Worm (Caenorhabditis elegans) whole organism, mixed stage, embryonic: ENCODE results near the gene T26H10.2.

Experiments used
- M03D4.4 ChIP-seq: sonication (generic microtip); optimal IDR thresholded peaks from 2 replicates; lab custom pipeline; 2017; ENCODE audit warnings: mild to moderate bottlenecking, missing genetic modification characterization, missing compliant biosample characterization
- bed-3 ChIP-seq: fragments of 200-800 bp; sonication (Bioruptor generic); optimal IDR thresholded peaks from 3 replicates; lab custom pipeline; 2018; ENCODE audit warnings: mild to moderate bottlenecking, missing genetic modification characterization, moderate library complexity, missing compliant biosample characterization
- blmp-1 ChIP-seq: fragments of 150-350 bp; optimal IDR thresholded peaks from 2 replicates; lab custom pipeline; 2014; ENCODE audit warnings: missing biosample characterization, missing genetic modification characterization
- ceh-39 ChIP-seq: fragments of 150-350 bp; optimal IDR thresholded peaks from 2 replicates; lab custom pipeline; 2014; ENCODE audit warnings: missing biosample characterization, missing genetic modification characterization
- ceh-43 ChIP-seq: fragments of 200-800 bp; sonication (Bioruptor generic); optimal IDR thresholded peaks from 2 replicates; lab custom pipeline; 2018; ENCODE audit warnings: mild to moderate bottlenecking, missing genetic modification characterization, moderate library complexity, missing compliant biosample characterization
- ceh-83 ChIP-seq: fragments of 200-800 bp; sonication (Bioruptor generic); optimal IDR thresholded peaks from 2 replicates; lab custom pipeline; 2018; ENCODE audit warnings: mild to moderate bottlenecking, missing genetic modification characterization, missing compliant biosample characterization
- ces-1 ChIP-seq: fragments of 150-350 bp; optimal IDR thresholded peaks from 2 replicates; lab custom pipeline; 2014; ENCODE audit warnings: missing biosample characterization, missing genetic modification reagents, missing genetic modification characterization
- cnd-1 ChIP-seq: fragments of 200-800 bp; sonication (Bioruptor generic); optimal IDR thresholded peaks from 2 replicates; lab custom pipeline; 2018; ENCODE audit warnings: mild to moderate bottlenecking, missing genetic modification characterization, missing compliant biosample characterization
- drap-1 ChIP-seq: fragments of 200-800 bp; sonication (Bioruptor generic); optimal IDR thresholded peaks from 3 replicates; lab custom pipeline; 2018; ENCODE audit warnings: mild to moderate bottlenecking, missing genetic modification characterization, missing compliant biosample characterization
- elt-1 ChIP-seq: sonication (generic microtip); optimal IDR thresholded peaks from 2 replicates; lab custom pipeline; 2017; ENCODE audit warnings: missing genetic modification characterization, mild to moderate bottlenecking, missing compliant biosample characterization, antibody characterized with exemption, moderate library complexity, borderline replicate concordance; ENCODE audit not compliant: insufficient read depth
- elt-3 ChIP-seq: fragments of 150-350 bp; optimal IDR thresholded peaks from 2 replicates; lab custom pipeline; 2014; ENCODE audit warnings: missing biosample characterization, missing genetic modification characterization
- ham-2 ChIP-seq: fragments of 200-800 bp; sonication (Bioruptor generic); optimal IDR thresholded peaks from 2 replicates; lab custom pipeline; 2018; ENCODE audit warnings: mild to moderate bottlenecking, missing genetic modification characterization, missing compliant biosample characterization
- hlh-1 ChIP-seq: fragments of 150-350 bp; optimal IDR thresholded peaks from 2 replicates; lab custom pipeline; 2014; ENCODE audit warnings: missing biosample characterization, missing genetic modification reagents, missing genetic modification characterization
- lin-13 ChIP-seq: fragments of 150-350 bp; optimal IDR thresholded peaks from 2 replicates; lab custom pipeline; 2014; ENCODE audit warnings: missing biosample characterization, missing genetic modification characterization
- lin-32 ChIP-seq: fragments of 200-800 bp; sonication (Bioruptor generic); optimal IDR thresholded peaks from 2 replicates; lab custom pipeline; 2018; ENCODE audit warnings: mild to moderate bottlenecking, missing genetic modification characterization, missing compliant biosample characterization
- lsy-2 ChIP-seq: fragments of 150-350 bp; optimal IDR thresholded peaks from 2 replicates; lab custom pipeline; 2014; ENCODE audit warnings: missing biosample characterization, missing genetic modification characterization
- mab-5 ChIP-seq: fragments of 150-350 bp; optimal IDR thresholded peaks from 2 replicates; lab custom pipeline; 2014; ENCODE audit warnings: missing biosample characterization, missing genetic modification characterization
- mep-1 ChIP-seq: fragments of 150-350 bp; optimal IDR thresholded peaks from 2 replicates; lab custom pipeline; 2017; ENCODE audit warnings: missing biosample characterization, missing genetic modification reagents, missing genetic modification characterization, inconsistent platforms
- mls-2 ChIP-seq: sonication (generic microtip); optimal IDR thresholded peaks from 2 replicates; lab custom pipeline; 2016; ENCODE audit warnings: mild to moderate bottlenecking, missing genetic modification characterization, moderate library complexity, missing compliant biosample characterization
- nhr-12 ChIP-seq: fragments of 150-350 bp; optimal IDR thresholded peaks from 2 replicates; lab custom pipeline; 2014; ENCODE audit warnings: missing biosample characterization, missing genetic modification characterization
- nhr-2 ChIP-seq: fragments of 150-350 bp; optimal IDR thresholded peaks from 2 replicates; lab custom pipeline; 2014; ENCODE audit warnings: missing biosample characterization, missing genetic modification characterization
- nhr-237 ChIP-seq: fragments of 150-350 bp; optimal IDR thresholded peaks from 2 replicates; lab custom pipeline; 2014; ENCODE audit warnings: missing biosample characterization, missing genetic modification characterization
- nhr-28 ChIP-seq: fragments of 150-350 bp; optimal IDR thresholded peaks from 2 replicates; lab custom pipeline; 2014; ENCODE audit warnings: missing biosample characterization, missing genetic modification characterization
- nhr-76 ChIP-seq: sonication (generic microtip); optimal IDR thresholded peaks from 2 replicates; lab custom pipeline; 2017; ENCODE audit warnings: missing biosample characterization, missing genetic modification characterization
- pha-4 ChIP-seq: fragments of 150-350 bp; optimal IDR thresholded peaks from 2 replicates; lab custom pipeline; 2018; ENCODE audit warnings: missing biosample characterization, missing genetic modification reagents, missing genetic modification characterization
- sem-2 ChIP-seq: fragments of 200-800 bp; sonication (Bioruptor generic); optimal IDR thresholded peaks from 2 replicates; lab custom pipeline; 2018; ENCODE audit warnings: mild to moderate bottlenecking, missing genetic modification characterization, missing compliant biosample characterization
- snpc-4 ChIP-seq: fragments of 150-350 bp; optimal IDR thresholded peaks from 2 replicates; lab custom pipeline; 2014; ENCODE audit warnings: missing biosample characterization, missing genetic modification characterization
- sptf-1 ChIP-seq: sonication (generic microtip); optimal IDR thresholded peaks from 2 replicates; lab custom pipeline; 2017; ENCODE audit warnings: mild to moderate bottlenecking, missing genetic modification characterization, moderate library complexity, missing compliant biosample characterization
- unc-120 ChIP-seq: sonication (generic microtip); optimal IDR thresholded peaks from 2 replicates; lab custom pipeline; 2017; ENCODE audit warnings: missing genetic modification characterization, missing compliant biosample characterization; ENCODE audit not compliant: poor library complexity, severe bottlenecking
- unc-39 ChIP-seq: fragments of 150-350 bp; optimal IDR thresholded peaks from 2 replicates; lab custom pipeline; 2014; ENCODE audit warnings: missing biosample characterization, missing genetic modification characterization
- zip-8 ChIP-seq: fragments of 150-350 bp; optimal IDR thresholded peaks from 2 replicates; lab custom pipeline; 2014; ENCODE audit warnings: missing biosample characterization, missing genetic modification characterization

The T26H10.2 gene

DNA sequence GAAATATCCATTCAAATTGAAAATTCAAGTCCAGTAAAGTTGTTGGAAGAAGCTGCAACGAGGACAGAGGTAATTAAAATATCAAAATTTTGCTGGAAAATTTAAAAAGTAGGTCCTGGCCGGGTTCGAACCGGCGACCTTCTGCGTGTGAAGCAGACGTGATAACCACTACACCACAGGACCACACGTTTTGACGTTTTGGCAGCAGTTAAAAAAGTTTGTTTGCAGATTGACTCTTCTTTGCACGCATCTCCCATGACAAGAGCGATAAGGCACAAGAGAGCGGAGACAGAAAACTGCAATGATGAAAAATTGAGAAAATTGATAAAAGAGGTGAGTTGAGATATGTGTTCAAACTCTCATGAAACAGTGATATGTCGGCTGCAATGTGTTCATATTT is 12.3 kb downstream of the T26H10.2 start:
- no peak for TF ChIP-seq lsy-2
- TF ChIP-seq M03D4.4, result no peak
- TF ChIP-seq ham-2 (GFP tag; lab: Kevin White, UChicago), result no peak
- TF ChIP-seq unc-39 (tag; lab: Kevin White, UChicago), result no peak
- TF ChIP-seq drap-1 (GFP tag; lab: Kevin White, UChicago), result no peak
- TF ChIP-seq zip-8 (tag; lab: Kevin White, UChicago), result no peak
- TF ChIP-seq ceh-43, result no peak
- no peak for TF ChIP-seq elt-1 (tag; lab: Kevin White, UChicago)
- no peak for TF ChIP-seq bed-3 (GFP tag; lab: Kevin White, UChicago)
- TF ChIP-seq lin-13 (tag; lab: Kevin White, UChicago), result no peak
- no peak for TF ChIP-seq nhr-76
- TF ChIP-seq sem-2 (GFP tag; lab: Kevin White, UChicago), result no peak
- no peak for TF ChIP-seq mep-1
- TF ChIP-seq pha-4 (tag; lab: Kevin White, UChicago), result no peak
- no peak for TF ChIP-seq lin-32
- no peak for TF ChIP-seq nhr-28 (tag; lab: Kevin White, UChicago)
- TF ChIP-seq ces-1, result no peak
- TF ChIP-seq snpc-4, result no peak
- TF ChIP-seq cnd-1 (tag; lab: Kevin White, UChicago), result no peak
- no peak for TF ChIP-seq ceh-83 (GFP tag; lab: Kevin White, UChicago)

DNA sequence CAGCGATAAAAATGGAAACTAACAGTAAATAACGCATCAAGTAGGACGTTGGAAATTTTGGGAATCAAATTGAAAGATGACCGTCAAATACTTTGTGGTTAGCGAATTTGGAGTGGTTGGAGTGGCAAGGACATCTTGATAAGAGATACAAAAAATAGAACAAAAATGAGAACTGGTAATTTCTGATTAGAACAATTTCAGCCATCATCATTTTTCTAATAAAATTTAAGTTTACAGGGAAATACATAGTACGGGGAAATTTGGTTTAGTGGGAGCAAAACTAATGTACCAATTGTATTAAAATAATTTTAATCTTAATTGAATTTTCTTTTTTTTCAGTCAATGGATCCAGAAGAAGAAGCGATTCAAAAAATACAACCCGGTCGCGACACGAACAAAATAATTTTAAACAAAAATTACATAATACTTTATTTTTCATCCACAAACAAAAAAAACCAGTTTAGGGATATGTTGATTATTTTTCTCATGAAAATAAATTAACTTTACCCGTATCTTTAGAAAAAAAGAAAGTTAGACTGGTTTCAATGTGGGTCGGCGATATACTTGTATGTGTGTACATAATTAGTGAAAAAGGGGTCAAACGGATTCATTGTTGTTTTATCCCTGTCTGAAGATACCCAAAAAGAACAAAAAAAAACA is 13.4 kb downstream of the T26H10.2 start, which contains the start of the genes K03B8.8 and grl-3:
K03B8.8 (minus strand) TSS at position 101 of the 660 bp plus-strand sequence.
grl-3 (plus strand) TSS at position 610 of the 660 bp plus-strand sequence.
- no peak for TF ChIP-seq lsy-2
- TF ChIP-seq ham-2 (GFP tag; lab: Kevin White, UChicago), result no peak
- TF ChIP-seq ces-1, result no peak
- TF ChIP-seq lin-32, result no peak
- TF ChIP-seq ceh-39 (tag; lab: Kevin White, UChicago), result no peak
- no peak for TF ChIP-seq hlh-1 (tag; lab: Kevin White, UChicago)
- TF ChIP-seq sptf-1 (tag; lab: Kevin White, UChicago), result no peak
- TF ChIP-seq elt-3 (tag; lab: Kevin White, UChicago), result no peak
- no peak for TF ChIP-seq sem-2 (GFP tag; lab: Kevin White, UChicago)
- TF ChIP-seq cnd-1 (tag; lab: Kevin White, UChicago), result no peak
- no peak for TF ChIP-seq nhr-237
- no peak for TF ChIP-seq nhr-2 (tag; lab: Kevin White, UChicago)
- TF ChIP-seq blmp-1, result no peak
- no peak for TF ChIP-seq nhr-76

DNA sequence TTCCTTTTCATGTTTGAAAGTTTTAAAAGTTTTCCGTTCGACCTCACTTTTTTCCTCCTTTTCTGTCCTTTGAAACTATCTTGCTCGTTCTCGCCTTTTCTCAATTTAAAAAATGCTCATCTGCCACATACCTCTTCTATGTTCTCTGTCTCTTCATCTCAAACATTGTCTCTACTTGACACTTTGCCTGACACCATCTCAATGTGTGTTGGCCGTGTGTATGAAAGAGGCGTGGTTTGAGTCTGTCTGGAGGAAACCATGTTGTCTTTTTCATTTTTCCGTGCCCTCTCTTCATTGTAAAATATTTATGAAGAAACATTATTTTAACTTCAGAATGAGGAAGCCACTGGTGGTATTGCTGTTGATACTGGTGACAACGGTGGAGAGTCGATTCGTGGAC is 17.2 kb downstream of the T26H10.2 start, which contains the start of gene K03B8.6:
K03B8.6 (plus strand) TSS at position 334 of the 400 bp plus-strand sequence.
- TF ChIP-seq sptf-1 (tag; lab: Kevin White, UChicago), result no peak
- no peak for TF ChIP-seq hlh-1 (tag; lab: Kevin White, UChicago)
- no peak for TF ChIP-seq zip-8 (tag; lab: Kevin White, UChicago)
- no peak for TF ChIP-seq mls-2

DNA sequence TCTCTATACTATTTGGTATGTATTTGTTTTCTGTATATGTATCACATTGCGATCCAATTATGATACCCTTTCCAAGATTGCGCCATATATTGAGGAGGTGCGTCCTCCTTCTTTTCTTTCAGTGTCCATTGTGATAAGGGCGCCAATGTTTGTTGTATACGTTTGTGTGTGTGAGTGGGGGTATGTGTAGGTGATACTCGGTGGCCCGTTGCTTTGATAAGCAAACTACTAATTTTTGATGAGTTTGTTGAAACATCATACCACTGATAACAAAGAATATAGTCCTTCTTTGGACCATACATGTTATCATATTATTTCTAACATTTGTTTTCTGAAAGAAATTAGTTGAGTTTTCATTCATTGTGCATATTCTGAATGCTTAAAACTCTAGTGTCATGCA is 20.8 kb downstream of the T26H10.2 start:
- TF ChIP-seq zip-8 (tag; lab: Kevin White, UChicago) (no peak), elt-3 (tag; lab: Kevin White, UChicago) (no peak), ceh-83 (GFP tag; lab: Kevin White, UChicago) (no peak), ceh-39 (tag; lab: Kevin White, UChicago) (no peak), unc-39 (tag; lab: Kevin White, UChicago) (no peak), sem-2 (GFP tag; lab: Kevin White, UChicago) (no peak), sptf-1 (tag; lab: Kevin White, UChicago) (no peak)

DNA sequence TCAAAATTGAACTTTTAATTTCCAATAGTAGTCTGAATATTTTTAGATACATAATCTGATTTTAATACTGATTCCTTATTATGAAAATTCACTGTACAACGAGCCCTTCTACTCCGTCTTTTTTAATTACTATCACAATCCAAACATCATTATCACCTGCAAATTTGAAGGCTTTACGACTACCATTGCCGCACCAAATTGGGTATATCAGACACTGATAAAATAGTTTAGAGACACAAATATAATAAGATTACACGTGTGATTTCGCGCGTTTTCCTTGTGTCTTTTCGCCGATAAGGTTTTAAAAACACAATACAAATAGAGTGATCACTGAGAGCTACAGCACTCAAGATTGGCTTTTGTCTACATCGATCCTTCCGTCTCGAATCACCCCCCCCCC is 21.4 kb downstream of the T26H10.2 start:
- TF ChIP-seq ham-2 (GFP tag; lab: Kevin White, UChicago) (no peak), zip-8 (tag; lab: Kevin White, UChicago) (no peak), nhr-28 (tag; lab: Kevin White, UChicago) (no peak), elt-3 (tag; lab: Kevin White, UChicago) (no peak), sptf-1 (tag; lab: Kevin White, UChicago) (no peak), lin-13 (tag; lab: Kevin White, UChicago) (no peak), mep-1 (no peak), snpc-4 (no peak), ceh-83 (GFP tag; lab: Kevin White, UChicago) (no peak), mab-5 (tag; lab: Kevin White, UChicago) (no peak), drap-1 (GFP tag; lab: Kevin White, UChicago) (no peak), nhr-237 (no peak), ceh-39 (tag; lab: Kevin White, UChicago) (no peak), unc-120 (tag; lab: Kevin White, UChicago) (no peak), sem-2 (GFP tag; lab: Kevin White, UChicago) (no peak), ceh-43 (no peak), bed-3 (GFP tag; lab: Kevin White, UChicago) (no peak), nhr-76 (no peak), nhr-12 (tag; lab: Kevin White, UChicago) (no peak), elt-1 (tag; lab: Kevin White, UChicago) (no peak)
